Worm (Caenorhabditis elegans): Measurements from ENCODE around the gene C35C5.9.

Gene C35C5.9

DNA sequence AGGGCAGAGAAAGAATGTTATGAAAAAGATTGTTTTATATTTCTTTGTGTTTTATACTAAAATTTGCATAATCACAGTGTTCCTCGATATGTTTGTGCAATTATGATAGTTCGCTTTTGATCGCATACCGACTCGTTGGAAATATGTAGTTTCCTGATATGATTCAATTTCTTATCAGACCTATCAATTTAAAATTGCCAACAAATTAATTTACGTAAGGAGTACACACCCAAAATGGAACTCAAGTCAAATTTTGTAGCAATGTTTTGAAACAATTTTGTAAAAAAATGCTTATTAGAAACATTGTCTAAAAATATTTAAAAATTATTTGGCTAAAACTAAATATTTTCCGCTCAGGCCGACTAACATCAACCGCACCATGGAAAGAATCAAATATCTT is 35.8 kb upstream of the C35C5.9 start:
- TF ChIP-seq ceh-39 (tag; optimal IDR thresholded peaks at IDR 0.05) (no peak), nhr-28 (tag; optimal IDR thresholded peaks at IDR 0.05) (no peak), snpc-4 (tag; optimal IDR thresholded peaks at IDR 0.05) (no peak), elt-1 (tag; optimal IDR thresholded peaks at IDR 0.05; ENCODE audit: borderline replicate concordance, insufficient read depth) (no peak), cnd-1 (tag; optimal IDR thresholded peaks at IDR 0.05) (no peak), ceh-83 (GFP tag; optimal IDR thresholded peaks at IDR 0.05) (no peak), lsy-2 (tag; optimal IDR thresholded peaks at IDR 0.05) (no peak), nhr-237 (tag; optimal IDR thresholded peaks at IDR 0.05) (no peak), elt-3 (tag; optimal IDR thresholded peaks at IDR 0.05) (no peak)

DNA sequence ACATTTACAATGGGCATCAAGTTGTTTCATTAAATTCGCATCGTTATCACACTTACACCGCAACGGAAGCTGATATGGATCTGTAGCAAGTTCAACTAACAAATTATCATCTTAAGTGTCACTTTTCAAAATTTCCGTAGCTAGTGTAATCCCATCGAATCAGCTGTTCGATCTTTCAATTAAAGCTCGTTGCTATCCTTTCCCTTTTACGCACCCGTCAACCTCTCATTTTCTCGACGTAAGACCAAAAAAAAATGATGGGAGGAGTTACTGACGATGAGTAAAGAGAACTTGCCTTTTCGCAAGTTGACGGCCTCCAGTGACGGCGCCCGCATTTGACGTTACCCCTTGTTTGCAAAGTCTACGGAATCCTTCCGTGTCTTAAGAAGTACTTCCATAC is 34.4 kb upstream of the C35C5.9 start, which contains the start of gene F29G6.1:
F29G6.1 (plus strand) TSS at position 301 of the 400 bp plus-strand sequence.
- TF ChIP-seq pha-4 (tag; optimal IDR thresholded peaks at IDR 0.05) (no peak), elt-1 (tag; optimal IDR thresholded peaks at IDR 0.05; ENCODE audit: borderline replicate concordance, insufficient read depth) (no peak), nhr-12 (tag; optimal IDR thresholded peaks at IDR 0.05) (no peak), lsy-2 (tag; optimal IDR thresholded peaks at IDR 0.05) (no peak), ceh-43 (GFP tag; optimal IDR thresholded peaks at IDR 0.05) (no peak), cnd-1 (tag; optimal IDR thresholded peaks at IDR 0.05) (no peak), ceh-39 (tag; optimal IDR thresholded peaks at IDR 0.05) (no peak)

ce11 chrX:11507836-11508235 is 28.5 kb upstream of the C35C5.9 start:
- TF ChIP-seq unc-62 (GFP tag; optimal IDR thresholded peaks at IDR 0.05) (no peak), zip-8 (tag; optimal IDR thresholded peaks at IDR 0.05) (no peak), nhr-12 (tag; optimal IDR thresholded peaks at IDR 0.05) (no peak), nhr-76 (tag; optimal IDR thresholded peaks at IDR 0.05) (no peak), bed-3 (GFP tag; optimal IDR thresholded peaks at IDR 0.05) (no peak), flh-1 (GFP tag; optimal IDR thresholded peaks at IDR 0.05) (no peak), ceh-39 (tag; optimal IDR thresholded peaks at IDR 0.05) (no peak), lsy-2 (tag; optimal IDR thresholded peaks at IDR 0.05) (no peak), ceh-43 (GFP tag; optimal IDR thresholded peaks at IDR 0.05) (no peak), unc-120 (tag; optimal IDR thresholded peaks at IDR 0.05; ENCODE audit: poor library complexity, severe bottlenecking) (no peak), nhr-237 (tag; optimal IDR thresholded peaks at IDR 0.05) (no peak), nhr-2 (tag; optimal IDR thresholded peaks at IDR 0.05) (no peak), unc-39 (tag; optimal IDR thresholded peaks at IDR 0.05) (no peak), mep-1 (tag; optimal IDR thresholded peaks at IDR 0.05) (no peak), sptf-1 (tag; optimal IDR thresholded peaks at IDR 0.05) (no peak), hlh-1 (tag; optimal IDR thresholded peaks at IDR 0.05) (no peak), M03D4.4 (tag; optimal IDR thresholded peaks at IDR 0.05) (no peak)

DNA sequence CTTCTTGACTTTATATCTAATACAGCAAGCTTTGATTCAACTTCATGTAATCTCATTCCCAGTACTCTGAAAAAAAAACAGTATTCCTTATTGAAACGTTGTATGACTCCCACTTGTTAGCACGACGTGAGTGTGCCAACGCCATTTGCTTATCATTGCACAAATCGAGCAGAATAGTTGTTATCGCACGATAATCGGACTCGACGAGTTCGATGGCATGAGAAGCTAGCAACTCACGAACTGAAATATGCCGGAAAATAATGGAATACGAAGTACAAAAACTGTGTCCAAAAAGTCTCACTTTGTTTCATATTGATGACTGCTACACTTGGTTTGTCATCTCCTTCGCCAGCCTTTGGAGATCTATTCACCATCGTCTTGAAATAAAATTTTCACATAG is 26.8 kb upstream of the C35C5.9 start:
- TF ChIP-seq lin-32 (GFP tag; optimal IDR thresholded peaks at IDR 0.05): no peak
- no peak for TF ChIP-seq nhr-28 (tag; optimal IDR thresholded peaks at IDR 0.05)

DNA sequence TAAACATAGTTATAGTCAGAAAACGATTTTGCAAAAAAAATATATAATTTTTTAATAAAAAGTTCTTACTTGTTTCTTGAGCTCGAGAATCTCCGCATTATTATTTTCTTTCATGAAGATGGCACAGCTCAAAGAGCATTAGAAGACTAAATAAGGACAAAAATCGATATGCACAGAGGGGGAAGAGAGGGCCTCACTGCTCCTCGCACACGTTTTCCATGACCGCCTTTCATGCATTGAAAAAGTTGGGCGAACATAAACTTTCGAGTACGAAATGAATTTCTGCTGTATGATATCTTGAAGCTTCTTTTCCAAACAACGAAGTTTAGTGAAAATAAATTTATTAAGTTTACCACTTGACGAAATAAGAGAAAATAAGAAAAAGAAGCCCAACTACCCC is 25.1 kb upstream of the C35C5.9 start, which contains the start of gene ccdc-149:
ccdc-149 (minus strand) TSS at position 221 of the 400 bp plus-strand sequence.
- TF ChIP-seq ces-1 (GFP tag; optimal IDR thresholded peaks at IDR 0.05) (no peak), cnd-1 (tag; optimal IDR thresholded peaks at IDR 0.05) (no peak), bed-3 (GFP tag; optimal IDR thresholded peaks at IDR 0.05) (no peak), nhr-28 (tag; optimal IDR thresholded peaks at IDR 0.05) (no peak), mab-5 (tag; optimal IDR thresholded peaks at IDR 0.05) (no peak), unc-120 (tag; optimal IDR thresholded peaks at IDR 0.05; ENCODE audit: poor library complexity, severe bottlenecking) (no peak), ceh-39 (tag; optimal IDR thresholded peaks at IDR 0.05) (no peak), hlh-1 (tag; optimal IDR thresholded peaks at IDR 0.05) (no peak), M03D4.4 (tag; optimal IDR thresholded peaks at IDR 0.05) (no peak), mls-2 (tag; optimal IDR thresholded peaks at IDR 0.05) (no peak), blmp-1 (tag; optimal IDR thresholded peaks at IDR 0.05) (no peak), elt-1 (tag; optimal IDR thresholded peaks at IDR 0.05; ENCODE audit: borderline replicate concordance, insufficient read depth) (no peak), nhr-76 (tag; optimal IDR thresholded peaks at IDR 0.05) (no peak), sem-2 (GFP tag; optimal IDR thresholded peaks at IDR 0.05) (no peak), unc-62 (GFP tag; optimal IDR thresholded peaks at IDR 0.05) (no peak)

- no peak for TF ChIP-seq nhr-28 (tag; optimal IDR thresholded peaks at IDR 0.05)
- TF ChIP-seq mab-5 (tag; optimal IDR thresholded peaks at IDR 0.05): no peak
- no peak for TF ChIP-seq nhr-237 (tag; optimal IDR thresholded peaks at IDR 0.05)
- no peak for TF ChIP-seq pha-4 (tag; optimal IDR thresholded peaks at IDR 0.05)
- no peak for TF ChIP-seq zip-8 (tag; optimal IDR thresholded peaks at IDR 0.05)
- TF ChIP-seq nhr-76 (tag; optimal IDR thresholded peaks at IDR 0.05): no peak
- TF ChIP-seq lin-13 (tag; optimal IDR thresholded peaks at IDR 0.05): no peak
- TF ChIP-seq flh-1 (GFP tag; optimal IDR thresholded peaks at IDR 0.05): no peak
- TF ChIP-seq hlh-1 (tag; optimal IDR thresholded peaks at IDR 0.05): no peak
- no peak for TF ChIP-seq ceh-83 (GFP tag; optimal IDR thresholded peaks at IDR 0.05)
- no peak for TF ChIP-seq ces-1 (GFP tag; optimal IDR thresholded peaks at IDR 0.05)
These were observed 21.0 kb upstream of the C35C5.9 start for ce11 chrX:11515381-11515780.

All from whole organism, mixed stage, embryonic.